Fruit fly (Drosophila melanogaster): ENCODE measurements around the gene d-cup.

- no peak for TF ChIP-seq psq (optimal IDR thresholded peaks at IDR 0.05)
- no peak for TF ChIP-seq EcR (GFP tag; optimal IDR thresholded peaks at IDR 0.05)
- TF ChIP-seq usp (GFP tag; optimal IDR thresholded peaks at IDR 0.05) = no peak
- no peak for TF ChIP-seq Dll (optimal IDR thresholded peaks at IDR 0.05)
- no peak for TF ChIP-seq CG8478 (optimal IDR thresholded peaks at IDR 0.05)
These were observed 34.2 kb upstream of the d-cup start for dm6 chr3R:12857527-12857926.

All from whole organism.